Fruit fly (Drosophila melanogaster) whole organism, wandering third instar larva: ENCODE measurements around the gene CG33178.
A peak's percentile ranks its signal among the peaks of the same experiment; 100 is the strongest.

ENCODE experiments used
- Abd-B ChIP-seq: fragments of >200 bp; optimal IDR thresholded peaks from 2 replicates; lab custom pipeline; 2017; ENCODE audit warnings: missing biosample characterization, missing genetic modification characterization
- CG32264 ChIP-seq: fragments of 200-800 bp; sonication (Bioruptor generic); optimal IDR thresholded peaks from 2 replicates; lab custom pipeline; 2016; ENCODE audit warnings: missing biosample characterization, missing genetic modification characterization
- CG9705 ChIP-seq: fragments of 200-800 bp; sonication (Bioruptor generic); optimal IDR thresholded peaks from 2 replicates; lab custom pipeline; 2018; ENCODE audit warnings: missing biosample characterization, mild to moderate bottlenecking, missing genetic modification characterization
- CrebA ChIP-seq: fragments of 200-800 bp; sonication (Bioruptor generic); optimal IDR thresholded peaks from 2 replicates; lab custom pipeline; 2016; ENCODE audit warnings: missing biosample characterization, mild to moderate bottlenecking, missing genetic modification characterization, borderline replicate concordance
- Dfd ChIP-seq: fragments of >200 bp; optimal IDR thresholded peaks from 2 replicates; lab custom pipeline; 2017; ENCODE audit warnings: missing biosample characterization, missing genetic modification characterization
- Dif ChIP-seq: fragments of 200-275, 200-300 bp; sonication (Bioruptor generic); optimal IDR thresholded peaks from 2 replicates; lab custom pipeline; 2018; ENCODE audit warnings: missing biosample characterization, missing genetic modification characterization; ENCODE audit not compliant: partially characterized antibody
- GATAd ChIP-seq: sonication (Bioruptor generic); optimal IDR thresholded peaks from 2 replicates; lab custom pipeline; 2016; ENCODE audit warnings: missing biosample characterization, missing genetic modification characterization
- HLH106 ChIP-seq: fragments of 200-800 bp; optimal IDR thresholded peaks from 3 replicates; lab custom pipeline; 2019; ENCODE audit warnings: missing biosample characterization, mild to moderate bottlenecking, missing genetic modification characterization, moderate library complexity
- Hnf4 ChIP-seq: fragments of 200-800 bp; sonication (Bioruptor generic); optimal IDR thresholded peaks from 2 replicates; lab custom pipeline; 2016; ENCODE audit warnings: missing biosample characterization, mild to moderate bottlenecking, missing genetic modification characterization
- Hr78 ChIP-seq: fragments of >200 bp; optimal IDR thresholded peaks from 2 replicates; lab custom pipeline; 2017; ENCODE audit warnings: missing biosample characterization, missing genetic modification characterization
- Hr83 ChIP-seq: fragments of 200-300 bp; sonication (Bioruptor generic); optimal IDR thresholded peaks from 2 replicates; lab custom pipeline; 2016; ENCODE audit warnings: missing biosample characterization, mild to moderate bottlenecking, missing genetic modification characterization, moderate library complexity; ENCODE audit not compliant: poor library complexity, severe bottlenecking
- Jra ChIP-seq: sonication (Bioruptor generic); optimal IDR thresholded peaks from 2 replicates; lab custom pipeline; 2016; ENCODE audit warnings: missing biosample characterization, missing genetic modification characterization
- Mio ChIP-seq: sonication (Bioruptor generic); optimal IDR thresholded peaks from 2 replicates; lab custom pipeline; 2016; ENCODE audit warnings: missing biosample characterization, missing genetic modification characterization
- Myc ChIP-seq: fragments of >200 bp; optimal IDR thresholded peaks from 2 replicates; lab custom pipeline; 2017
- N ChIP-seq: fragments of >200 bp; optimal IDR thresholded peaks from 2 replicates; lab custom pipeline; 2018; ENCODE audit warnings: missing biosample characterization, missing external identifiers, missing genetic modification characterization
- OdsH ChIP-seq: fragments of 200-800 bp; sonication (Bioruptor generic); optimal IDR thresholded peaks from 2 replicates; lab custom pipeline; 2016; ENCODE audit warnings: missing biosample characterization, mild to moderate bottlenecking, missing genetic modification characterization
- Rel ChIP-seq, 2 experiments: fragments of 200-800 bp; sonication (Bioruptor generic) in 1 of 2; optimal IDR thresholded peaks; 2 replicates in 1 of 2; 3 replicates in 1 of 2; lab custom pipeline; 2016 to 2019; ENCODE audit warnings: mild to moderate bottlenecking in 2 of 2, missing biosample characterization in 2 of 2, missing genetic modification characterization in 2 of 2, moderate library complexity in 1 of 2
- Sp1 ChIP-seq: fragments of 200-800 bp; sonication (Bioruptor generic); optimal IDR thresholded peaks from 3 replicates; lab custom pipeline; 2019; ENCODE audit warnings: missing biosample characterization, mild to moderate bottlenecking, missing genetic modification characterization, moderate library complexity
- Vsx2 ChIP-seq: fragments of 200-300, 225-300 bp; sonication (Bioruptor generic); optimal IDR thresholded peaks from 2 replicates; lab custom pipeline; 2018; ENCODE audit warnings: missing biosample characterization, missing genetic modification characterization; ENCODE audit not compliant: partially characterized antibody
- br ChIP-seq: fragments of 200-800 bp; sonication (Bioruptor generic); optimal IDR thresholded peaks from 2 replicates; lab custom pipeline; 2016; ENCODE audit warnings: missing biosample characterization, missing genetic modification characterization
- brk ChIP-seq: fragments of 200-800 bp; sonication (Bioruptor generic); optimal IDR thresholded peaks from 2 replicates; lab custom pipeline; 2016; ENCODE audit warnings: missing biosample characterization, mild to moderate bottlenecking, missing genetic modification characterization
- dl ChIP-seq, 2 experiments: fragments of 175-275, 200-275 bp in 1 of 2; fragments of 200-275 bp in 1 of 2; sonication (Bioruptor generic); optimal IDR thresholded peaks; lab custom pipeline; 2018; ENCODE audit warnings: mild to moderate bottlenecking in 2 of 2, missing biosample characterization in 2 of 2, missing genetic modification characterization in 2 of 2, moderate library complexity in 2 of 2; ENCODE audit not compliant: partially characterized antibody in 2 of 2, insufficient read depth in 1 of 2
- dmrt93B ChIP-seq: fragments of 200-800 bp; sonication (Bioruptor generic); optimal IDR thresholded peaks from 2 replicates; lab custom pipeline; 2018; ENCODE audit warnings: missing biosample characterization, mild to moderate bottlenecking, missing genetic modification characterization
- dsf ChIP-seq: sonication (Bioruptor generic); optimal IDR thresholded peaks from 2 replicates; lab custom pipeline; 2016; ENCODE audit warnings: missing biosample characterization, missing genetic modification characterization, borderline replicate concordance
- ey ChIP-seq: fragments of 200-800 bp; sonication (Bioruptor generic); optimal IDR thresholded peaks from 2 replicates; lab custom pipeline; 2016; ENCODE audit warnings: missing biosample characterization, missing genetic modification characterization
- foxo ChIP-seq, 2 experiments: fragments of 200-800 bp; sonication (Bioruptor generic); optimal IDR thresholded peaks; 2 replicates in 1 of 2; 3 replicates in 1 of 2; lab custom pipeline; 2016 to 2017; ENCODE audit warnings: missing biosample characterization in 2 of 2, missing genetic modification characterization in 2 of 2
- fru ChIP-seq: fragments of 200-800 bp; sonication (Bioruptor generic); optimal IDR thresholded peaks from 3 replicates; lab custom pipeline; 2016; ENCODE audit warnings: missing biosample characterization, mild to moderate bottlenecking, missing genetic modification characterization
- h ChIP-seq: fragments of 200-800 bp; sonication (Bioruptor generic); optimal IDR thresholded peaks from 3 replicates; lab custom pipeline; 2016; ENCODE audit warnings: missing biosample characterization, mild to moderate bottlenecking, missing genetic modification characterization
- jim ChIP-seq: fragments of 175-275, 200-325 bp; sonication (Bioruptor generic); optimal IDR thresholded peaks from 2 replicates; lab custom pipeline; 2016; ENCODE audit warnings: missing biosample characterization, mild to moderate bottlenecking, missing genetic modification characterization
- lola ChIP-seq: fragments of >200 bp; optimal IDR thresholded peaks from 2 replicates; lab custom pipeline; 2017; ENCODE audit warnings: missing biosample characterization, missing genetic modification characterization
- pan ChIP-seq: fragments of >200 bp; optimal IDR thresholded peaks from 2 replicates; lab custom pipeline; 2017
- psq ChIP-seq: fragments of 200-800 bp; sonication (Bioruptor generic); optimal IDR thresholded peaks from 3 replicates; lab custom pipeline; 2017; ENCODE audit warnings: missing biosample characterization, mild to moderate bottlenecking, missing genetic modification characterization, moderate library complexity
- rgr ChIP-seq: fragments of 200-800 bp; sonication (Bioruptor generic); optimal IDR thresholded peaks from 3 replicates; lab custom pipeline; 2016; ENCODE audit warnings: missing biosample characterization, mild to moderate bottlenecking, missing genetic modification characterization
- sage ChIP-seq: fragments of 200-800 bp; sonication (Bioruptor generic); optimal IDR thresholded peaks from 2 replicates; lab custom pipeline; 2016; ENCODE audit warnings: missing biosample characterization, mild to moderate bottlenecking, missing genetic modification characterization
- sv ChIP-seq: fragments of 200-800 bp; sonication (Bioruptor generic); optimal IDR thresholded peaks from 3 replicates; lab custom pipeline; 2016; ENCODE audit warnings: missing biosample characterization, missing genetic modification characterization
- tai ChIP-seq: sonication (Bioruptor generic); optimal IDR thresholded peaks from 2 replicates; lab custom pipeline; 2016; ENCODE audit warnings: missing biosample characterization, missing genetic modification characterization
- usp ChIP-seq: fragments of >200 bp; optimal IDR thresholded peaks from 2 replicates; lab custom pipeline; 2017; ENCODE audit warnings: missing biosample characterization, missing genetic modification characterization
- woc ChIP-seq: sonication (Bioruptor generic); optimal IDR thresholded peaks from 2 replicates; lab custom pipeline; 2016; ENCODE audit warnings: missing biosample characterization, mild to moderate bottlenecking, missing genetic modification characterization

The CG33178 gene

DNA sequence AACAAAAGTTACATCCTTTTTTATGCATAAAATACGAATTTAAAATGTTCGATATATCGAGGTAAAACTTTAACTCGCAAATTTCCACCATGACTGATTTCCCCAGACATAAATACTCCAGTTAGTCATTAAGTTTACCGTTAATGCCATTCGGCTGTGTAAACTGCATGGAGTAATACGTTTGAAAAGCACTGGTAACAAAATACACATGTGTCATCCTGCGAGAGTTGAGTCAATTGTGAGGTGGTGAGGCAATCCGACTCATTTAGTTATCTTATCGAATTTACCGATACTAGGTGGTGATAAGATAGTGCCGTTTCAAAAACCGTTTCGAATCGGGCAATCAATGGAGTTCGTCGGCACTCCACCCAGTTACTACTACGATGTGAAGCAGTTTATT is 37.0 kb upstream of the CG33178 start (continued):
- TF ChIP-seq psq (GFP tag; lab: Kevin White, UChicago) (no peak), h (peak; percentile 13), ey (GFP tag; lab: Kevin White, UChicago) (no peak)

dm6 chrX:15048713-15049112 is 33.9 kb upstream of the CG33178 start:
- TF ChIP-seq psq (GFP tag; lab: Kevin White, UChicago) (peak; percentile 56), usp (GFP tag; lab: Kevin White, UChicago) (no peak), Dif (GFP tag; lab: Kevin White, UChicago) (peak; percentile 17)

DNA sequence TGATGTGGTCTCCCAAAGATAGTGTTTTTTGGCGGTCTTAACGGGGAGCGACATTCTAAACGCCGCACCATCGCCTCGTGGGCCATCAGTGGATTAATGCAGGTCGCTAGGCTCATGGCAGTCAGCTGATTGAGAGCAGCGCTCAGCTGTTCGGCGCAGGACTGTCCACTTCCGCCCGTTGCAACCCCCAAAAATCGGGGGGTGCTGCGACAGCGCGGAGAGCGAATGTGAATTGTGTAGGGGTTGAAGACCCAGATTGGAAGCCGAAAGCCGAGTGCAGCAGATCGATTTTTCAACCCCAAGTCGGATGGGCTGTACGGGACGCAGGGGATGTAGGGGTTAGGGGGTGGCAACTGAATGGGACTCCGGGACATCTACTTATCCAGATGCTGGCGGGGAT is 20.0 kb upstream of the CG33178 start:
- TF ChIP-seq pan (lab: Kevin White, UChicago) (no peak), Jra (GFP tag; lab: Kevin White, UChicago) (no peak), Hr78 (GFP tag; lab: Kevin White, UChicago) (no peak), usp (GFP tag; lab: Kevin White, UChicago) (no peak), CrebA (GFP tag; lab: Kevin White, UChicago) (no peak), tai (no peak), HLH106 (tag; lab: Kevin White, UChicago) (no peak), Dif (GFP tag; lab: Kevin White, UChicago) (no peak), Abd-B (GFP tag; lab: Kevin White, UChicago) (no peak), N (no peak), GATAd (GFP tag; lab: Kevin White, UChicago) (no peak)

dm6 chrX:15063404-15064062 is 19.1 kb upstream of the CG33178 start, which contains the start of the genes hiw and ND-B18:
Gene hiw (minus strand): TSS chrX:15063429.
Gene ND-B18 (plus strand): TSS chrX:15063733.
- TF ChIP-seq sage (GFP tag; lab: Kevin White, UChicago) (no peak), usp (GFP tag; lab: Kevin White, UChicago) (no peak), Myc (peak; percentile 23), dl (GFP tag; optimal IDR thresholded peaks at IDR 0.05; lab: Kevin White, UChicago; ENCODE audit: insufficient read depth in 1 of 2, partially characterized antibody in 2 of 2) (no peak), jim (GFP tag; lab: Kevin White, UChicago) (no peak), HLH106 (tag; lab: Kevin White, UChicago) (peak; percentile 16), woc (no peak), CG9705 (GFP tag; lab: Kevin White, UChicago) (no peak), dsf (GFP tag; lab: Kevin White, UChicago) (no peak), Hr78 (GFP tag; lab: Kevin White, UChicago) (no peak), lola (GFP tag; lab: Kevin White, UChicago) (no peak), ey (GFP tag; lab: Kevin White, UChicago) (peak; percentile 14), foxo (GFP tag; optimal IDR thresholded peaks at IDR 0.05; lab: Kevin White, UChicago) (peak in 1 of 2 experiments; percentile 51), Rel (GFP tag; optimal IDR thresholded peaks at IDR 0.05; lab: Kevin White, UChicago) (no peak), Rel (tag; optimal IDR thresholded peaks at IDR 0.05; lab: Kevin White, UChicago) (peak; percentile 24), Mio (GFP tag; lab: Kevin White, UChicago) (no peak), Jra (GFP tag; lab: Kevin White, UChicago) (no peak), rgr (peak; percentile 43), Vsx2 (no peak), Sp1 (GFP tag; lab: Kevin White, UChicago) (peak; percentile 16), pan (lab: Kevin White, UChicago) (no peak), Hnf4 (GFP tag; lab: Kevin White, UChicago) (no peak), GATAd (GFP tag; lab: Kevin White, UChicago) (no peak), CrebA (GFP tag; lab: Kevin White, UChicago) (no peak), brk (no peak), sv (GFP tag; lab: Kevin White, UChicago) (no peak), tai (no peak), fru (GFP tag; lab: Kevin White, UChicago) (peak; percentile 25), OdsH (GFP tag; lab: Kevin White, UChicago) (no peak), Dif (GFP tag; lab: Kevin White, UChicago) (no peak), Abd-B (GFP tag; lab: Kevin White, UChicago) (no peak), psq (GFP tag; lab: Kevin White, UChicago) (no peak), Hr83 (no peak), dmrt93B (no peak), CG32264 (GFP tag; lab: Kevin White, UChicago) (no peak), N (no peak), br (GFP tag; lab: Kevin White, UChicago) (peak; percentile 9), h (peak; percentile 47), Dfd (GFP tag; lab: Kevin White, UChicago) (no peak)
